Fruit fly (Drosophila melanogaster) whole organism, embryonic: ENCODE measurements around the gene Dcps.

Source experiments
- B-H2 ChIP-seq: fragments of 200-800 bp; sonication (Bioruptor generic); optimal IDR thresholded peaks from 2 replicates; lab custom pipeline; 2018; ENCODE audit warnings: missing biosample characterization, mild to moderate bottlenecking, missing genetic modification characterization
- BEAF-32 ChIP-seq: fragments of 200-800 bp; sonication (Bioruptor generic); optimal IDR thresholded peaks from 3 replicates; lab custom pipeline; 2017; ENCODE audit warnings: missing biosample characterization, missing genetic modification characterization, mild to moderate bottlenecking, moderate library complexity, missing genetic modification reagents
- Bteb2 ChIP-seq: fragments of 200-800 bp; sonication (Bioruptor generic); optimal IDR thresholded peaks from 2 replicates; lab custom pipeline; 2016; ENCODE audit warnings: missing biosample characterization, missing genetic modification characterization
- CG10565 ChIP-seq: fragments of 200-800 bp; sonication (Bioruptor generic); optimal IDR thresholded peaks from 3 replicates; lab custom pipeline; 2016; ENCODE audit warnings: missing biosample characterization, mild to moderate bottlenecking, missing genetic modification characterization
- CG11093 ChIP-seq: fragments of 200-800 bp; sonication (Bioruptor generic); IDR thresholded peaks from 3 replicates; pipeline ENCODE4 v1.3.6; 2022; ENCODE audit warnings: missing biosample characterization, missing genetic modification characterization
- CG12104 ChIP-seq: fragments of 200-800 bp; sonication (Bioruptor generic); optimal IDR thresholded peaks from 3 replicates; lab custom pipeline; 2016; ENCODE audit warnings: missing biosample characterization, missing genetic modification characterization
- CG12391 ChIP-seq: fragments of 200-800 bp; sonication (Bioruptor generic); optimal IDR thresholded peaks from 3 replicates; lab custom pipeline; 2018; ENCODE audit warnings: missing biosample characterization, mild to moderate bottlenecking, missing genetic modification characterization, moderate library complexity
- CG12942 ChIP-seq: fragments of 200-800 bp; sonication (Bioruptor generic); optimal IDR thresholded peaks from 3 replicates; lab custom pipeline; 2016; ENCODE audit warnings: missing biosample characterization, missing genetic modification characterization
- CG14014 ChIP-seq: fragments of 200-800 bp; sonication (Bioruptor generic); IDR thresholded peaks from 2 replicates; pipeline ENCODE4 v1.3.6; 2022; ENCODE audit warnings: missing biosample characterization, missing genetic modification characterization
- CG14710 ChIP-seq: fragments of 200-800 bp; sonication (Bioruptor generic); optimal IDR thresholded peaks from 3 replicates; lab custom pipeline; 2019; ENCODE audit warnings: missing biosample characterization, mild to moderate bottlenecking, missing genetic modification characterization, moderate library complexity
- CG2120 ChIP-seq: fragments of 200-800 bp; sonication (Bioruptor generic); optimal IDR thresholded peaks from 3 replicates; lab custom pipeline; 2016; ENCODE audit warnings: missing biosample characterization, missing genetic modification characterization
- CG30020 ChIP-seq: fragments of 200-800 bp; optimal IDR thresholded peaks from 2 replicates; lab custom pipeline; 2019; ENCODE audit warnings: missing biosample characterization, mild to moderate bottlenecking, missing genetic modification characterization, moderate library complexity
- CG3995 ChIP-seq: fragments of 200-800 bp; sonication (Bioruptor generic); optimal IDR thresholded peaks from 3 replicates; lab custom pipeline; 2016; ENCODE audit warnings: missing biosample characterization, missing genetic modification characterization
- CG4282 ChIP-seq: fragments of 200-800 bp; sonication (Bioruptor generic); optimal IDR thresholded peaks from 2 replicates; lab custom pipeline; 2016; ENCODE audit warnings: missing biosample characterization, missing genetic modification characterization
- CG8478 ChIP-seq: fragments of >200 bp; optimal IDR thresholded peaks from 2 replicates; lab custom pipeline; 2018
- CG8944 ChIP-seq: fragments of 200-800 bp; sonication (Bioruptor generic); optimal IDR thresholded peaks from 3 replicates; lab custom pipeline; 2016; ENCODE audit warnings: missing biosample characterization, missing genetic modification characterization
- CG9797 ChIP-seq: fragments of 200-800 bp; sonication (Bioruptor generic); optimal IDR thresholded peaks from 3 replicates; lab custom pipeline; 2018; ENCODE audit warnings: missing biosample characterization, mild to moderate bottlenecking, missing genetic modification characterization
- Camta ChIP-seq: fragments of 200-800 bp; sonication (Bioruptor generic); optimal IDR thresholded peaks from 2 replicates; lab custom pipeline; 2016; ENCODE audit warnings: missing biosample characterization, missing genetic modification characterization
- Dp ChIP-seq: fragments of 200-800 bp; sonication (Bioruptor generic); optimal IDR thresholded peaks from 2 replicates; lab custom pipeline; 2018; ENCODE audit warnings: missing biosample characterization, mild to moderate bottlenecking, missing genetic modification characterization, moderate library complexity
- E2f2 ChIP-seq: fragments of 200-800 bp; sonication (Bioruptor generic); IDR thresholded peaks from 2 replicates; pipeline ENCODE4 v1.3.6; 2022; ENCODE audit warnings: missing biosample characterization, missing genetic modification characterization
- Ets65A ChIP-seq: fragments of 200-800 bp; sonication (Bioruptor generic); peaks from one replicate; lab custom pipeline; 2016; ENCODE audit warnings: missing biosample characterization, missing genetic modification characterization
- H15 ChIP-seq: fragments of 200-800 bp; sonication (Bioruptor generic); IDR thresholded peaks from 3 replicates; pipeline ENCODE4 v1.3.6; 2022; ENCODE audit warnings: missing biosample characterization, missing genetic modification characterization
- Myb ChIP-seq: fragments of 200-800 bp; sonication (Bioruptor generic); optimal IDR thresholded peaks from 2 replicates; lab custom pipeline; 2016; ENCODE audit warnings: missing biosample characterization, missing genetic modification characterization
- Sry-δ ChIP-seq: fragments of 200-800 bp; sonication (Bioruptor generic); optimal IDR thresholded peaks from 2 replicates; lab custom pipeline; 2016; ENCODE audit warnings: missing biosample characterization, missing genetic modification characterization
- Tbp ChIP-seq: fragments of >200 bp; optimal IDR thresholded peaks from 2 replicates; lab custom pipeline; 2018; ENCODE audit warnings: missing biosample characterization, missing genetic modification characterization
- ac ChIP-seq: fragments of 200-800 bp; sonication (Bioruptor generic); optimal IDR thresholded peaks from 3 replicates; lab custom pipeline; 2017; ENCODE audit warnings: missing biosample characterization, mild to moderate bottlenecking, missing genetic modification characterization
- chm ChIP-seq: fragments of 200-800 bp; sonication (Bioruptor generic); IDR thresholded peaks from 2 replicates; pipeline ENCODE4 v1.3.6; 2022; ENCODE audit warnings: missing biosample characterization, missing genetic modification characterization
- fd64A ChIP-seq: fragments of 200-800 bp; sonication (Bioruptor generic); optimal IDR thresholded peaks from 3 replicates; lab custom pipeline; 2018; ENCODE audit warnings: missing biosample characterization, mild to moderate bottlenecking, missing genetic modification characterization
- gfzf ChIP-seq: fragments of 200-800 bp; sonication (Bioruptor generic); optimal IDR thresholded peaks from 2 replicates; lab custom pipeline; 2016; ENCODE audit warnings: missing biosample characterization, mild to moderate bottlenecking, missing genetic modification characterization, moderate library complexity
- gsb ChIP-seq: fragments of 200-800 bp; sonication (Bioruptor generic); IDR thresholded peaks from 2 replicates; pipeline ENCODE4 v1.3.6; 2022; ENCODE audit warnings: missing biosample characterization, missing genetic modification characterization
- gsb-n ChIP-seq: fragments of 200-800 bp; sonication (Bioruptor generic); optimal IDR thresholded peaks from 3 replicates; lab custom pipeline; 2018; ENCODE audit warnings: missing biosample characterization, mild to moderate bottlenecking, missing genetic modification characterization
- gt ChIP-seq: fragments of 200-800 bp; sonication (Bioruptor generic); IDR thresholded peaks from 2 replicates; pipeline ENCODE4 v1.3.6; 2022; ENCODE audit warnings: missing biosample characterization, missing genetic modification characterization
- insv ChIP-seq, 2 experiments: fragments of 200-800 bp; sonication (Bioruptor generic); optimal IDR thresholded peaks; 3 replicates each; lab custom pipeline; 2016 to 2018; ENCODE audit warnings: missing biosample characterization in 2 of 2, missing genetic modification characterization in 2 of 2
- jumu ChIP-seq: fragments of 200-800 bp; sonication (Bioruptor generic); optimal IDR thresholded peaks from 3 replicates; lab custom pipeline; 2016; ENCODE audit warnings: missing biosample characterization, missing genetic modification characterization
- nmo ChIP-seq: fragments of 200-800 bp; sonication (Bioruptor generic); optimal IDR thresholded peaks from 2 replicates; lab custom pipeline; 2018; ENCODE audit warnings: missing biosample characterization, mild to moderate bottlenecking, missing genetic modification characterization, moderate library complexity
- p53 ChIP-seq: fragments of 200-800 bp; sonication (Bioruptor generic); optimal IDR thresholded peaks from 2 replicates; lab custom pipeline; 2016; ENCODE audit warnings: missing biosample characterization, missing genetic modification characterization
- phol ChIP-seq: fragments of 200-800 bp; sonication (Bioruptor generic); optimal IDR thresholded peaks from 3 replicates; lab custom pipeline; 2018; ENCODE audit warnings: missing biosample characterization, mild to moderate bottlenecking, missing genetic modification characterization, moderate library complexity
- rib ChIP-seq: fragments of 200-800 bp; sonication (Bioruptor generic); IDR thresholded peaks from 2 replicates; pipeline ENCODE4 v1.3.6; 2022; ENCODE audit warnings: missing biosample characterization, missing genetic modification characterization
- ro ChIP-seq: fragments of 200-800 bp; sonication (Bioruptor generic); IDR thresholded peaks from 2 replicates; pipeline ENCODE4 v1.3.6; 2022; ENCODE audit warnings: missing biosample characterization, missing genetic modification characterization
- schlank ChIP-seq: fragments of 200-800 bp; sonication (Bioruptor generic); optimal IDR thresholded peaks from 2 replicates; lab custom pipeline; 2018; ENCODE audit warnings: missing biosample characterization, mild to moderate bottlenecking, missing genetic modification characterization
- scrt ChIP-seq: fragments of 200-800 bp; sonication (Bioruptor generic); optimal IDR thresholded peaks from 2 replicates; lab custom pipeline; 2018; ENCODE audit warnings: missing biosample characterization, mild to moderate bottlenecking, missing genetic modification characterization, moderate library complexity
- sens ChIP-seq: fragments of 200-800 bp; sonication (Bioruptor generic); peaks from one replicate; lab custom pipeline; 2016; ENCODE audit warnings: missing biosample characterization, missing genetic modification characterization
- sqz ChIP-seq: fragments of 200-800 bp; sonication (Bioruptor generic); optimal IDR thresholded peaks from 3 replicates; lab custom pipeline; 2018; ENCODE audit warnings: missing biosample characterization, mild to moderate bottlenecking, missing genetic modification characterization
- stwl ChIP-seq: fragments of 200-800 bp; sonication (Bioruptor generic); optimal IDR thresholded peaks from 3 replicates; lab custom pipeline; 2018; ENCODE audit warnings: missing biosample characterization, mild to moderate bottlenecking, missing genetic modification characterization, moderate library complexity
- tin ChIP-seq: fragments of 200-800 bp; sonication (Bioruptor generic); optimal IDR thresholded peaks from 3 replicates; lab custom pipeline; 2016; ENCODE audit warnings: missing biosample characterization, missing genetic modification characterization
- tx ChIP-seq: fragments of 200-800 bp; sonication (Bioruptor generic); optimal IDR thresholded peaks from 2 replicates; lab custom pipeline; 2016; ENCODE audit warnings: missing biosample characterization, missing genetic modification characterization
- vfl ChIP-seq: fragments of 200-800 bp; sonication (Bioruptor generic); optimal IDR thresholded peaks from 2 replicates; lab custom pipeline; 2016; ENCODE audit warnings: missing biosample characterization, missing genetic modification characterization
- vvl ChIP-seq: fragments of 200-800 bp; sonication (Bioruptor generic); IDR thresholded peaks from 2 replicates; pipeline ENCODE4 v1.3.6; 2022; ENCODE audit warnings: missing biosample characterization, missing genetic modification characterization
- zen ChIP-seq: fragments of 200-800 bp; sonication (Bioruptor generic); optimal IDR thresholded peaks from 3 replicates; lab custom pipeline; 2018; ENCODE audit warnings: missing biosample characterization, mild to moderate bottlenecking, missing genetic modification characterization, moderate library complexity

Gene Dcps

dm6 chr3R:5797709-5798108 lies 43.1 kb upstream of the Dcps start:
- TF ChIP-seq schlank (no peak), CG14710 (tag; lab: Kevin White, UChicago) (no peak), p53 (GFP tag; lab: Kevin White, UChicago) (no peak), CG2120 (GFP tag; lab: Kevin White, UChicago) (no peak), CG8478 (no peak)
- TF ChIP-seq, all 482 proteins: peak for 0

- TF ChIP-seq tx (GFP tag; lab: Kevin White, UChicago) (no peak), sqz (GFP tag; lab: Kevin White, UChicago) (peak; percentile 89), CG12104 (GFP tag; lab: Kevin White, UChicago) (no peak), CG12391 (peak; percentile 27), CG8944 (GFP tag; lab: Kevin White, UChicago) (no peak), p53 (GFP tag; lab: Kevin White, UChicago) (no peak), Tbp (no peak), fd64A (GFP tag; lab: Kevin White, UChicago) (no peak), chm (no peak), H15 (GFP tag; lab: Robert Waterston, UW) (0 out of 3 replicates have a peak, but pooled peaks have one; percentile 29), insv (GFP tag; optimal IDR thresholded peaks at IDR 0.05; lab: Kevin White, UChicago) (peak; percentile 70 to 96), Dp (GFP tag; lab: Kevin White, UChicago) (peak; percentile 52), Camta (no peak), vvl (GFP tag; lab: Robert Waterston, UW) (0 out of 2 replicates have a peak, but pooled peaks have one; percentile 46), tin (GFP tag; lab: Kevin White, UChicago) (no peak), CG30020 (tag; lab: Kevin White, UChicago) (peak; percentile 10), rib (GFP tag; lab: Robert Waterston, UW) (no peak), ro (GFP tag; lab: Robert Waterston, UW) (no peak), Myb (peak; percentile 62), CG10565 (GFP tag; lab: Kevin White, UChicago) (no peak), CG4282 (GFP tag; lab: Kevin White, UChicago) (no peak), CG11093 (GFP tag; lab: Robert Waterston, UW) (0 out of 3 replicates have a peak, but pooled peaks have one; percentile 11), gfzf (GFP tag; lab: Kevin White, UChicago) (peak; percentile 91), phol (tag; lab: Kevin White, UChicago) (peak; percentile 42), Ets65A (GFP tag; lab: Kevin White, UChicago) (no peak), zen (tag; lab: Kevin White, UChicago) (peak; percentile 65), B-H2 (GFP tag; lab: Kevin White, UChicago) (no peak), BEAF-32 (GFP tag; lab: Kevin White, UChicago) (peak; percentile 47), Bteb2 (GFP tag; lab: Kevin White, UChicago) (no peak), sens (GFP tag; lab: Kevin White, UChicago) (peak; percentile 80), scrt (GFP tag; lab: Kevin White, UChicago) (no peak), CG12942 (no peak), CG3995 (GFP tag; lab: Kevin White, UChicago) (peak; percentile 8), CG14014 (GFP tag; lab: Robert Waterston, UW) (no peak), jumu (GFP tag; lab: Kevin White, UChicago) (no peak), stwl (tag; lab: Kevin White, UChicago) (peak; percentile 19), vfl (GFP tag; lab: Kevin White, UChicago) (no peak), CG9797 (GFP tag; lab: Kevin White, UChicago) (peak; percentile 81), gsb-n (no peak), Sry-δ (GFP tag; lab: Kevin White, UChicago) (peak; percentile 4), nmo (GFP tag; lab: Kevin White, UChicago) (peak; percentile 49), ac (GFP tag; lab: Kevin White, UChicago) (no peak), E2f2 (GFP tag; lab: Robert Waterston, UW) (peak; percentile 38; the same call in 1 of the 2 replicates), gsb (GFP tag; lab: Robert Waterston, UW) (no peak), gt (GFP tag; lab: Robert Waterston, UW) (no peak)
Observed at dm6 chr3R:5794267-5795089, 39.9 kb upstream of the Dcps start, which contains the start of the genes PSMG1 and CG10979. Gene PSMG1, minus strand, starts transcription at chr3R:5794317. Gene CG10979, plus strand, starts transcription at chr3R:5794705.
